Fruit fly (Drosophila melanogaster) whole organism, embryonic: ENCODE data around the gene CG32192.
A peak's percentile ranks its signal among the peaks of the same experiment; 100 is the strongest.

Source experiments
- Adf1 ChIP-seq: fragments of 200-800 bp; sonication (Bioruptor generic); IDR thresholded peaks from 2 replicates; pipeline ENCODE4 v1.3.6; 2022; ENCODE audit warnings: missing biosample characterization, missing genetic modification characterization
- Atf6 ChIP-seq: fragments of 200-800 bp; sonication (Bioruptor generic); IDR thresholded peaks from 2 replicates; pipeline ENCODE4 v1.3.6; 2022; ENCODE audit warnings: missing biosample characterization, missing genetic modification characterization
- C15 ChIP-seq: fragments of 200-800 bp; sonication (Bioruptor generic); IDR thresholded peaks from 3 replicates; pipeline ENCODE4 v1.3.6; 2022; ENCODE audit warnings: missing biosample characterization, missing genetic modification characterization
- CG11093 ChIP-seq: fragments of 200-800 bp; sonication (Bioruptor generic); IDR thresholded peaks from 3 replicates; pipeline ENCODE4 v1.3.6; 2022; ENCODE audit warnings: missing biosample characterization, missing genetic modification characterization
- CG11398 ChIP-seq: fragments of 200-800 bp; sonication (Bioruptor generic); optimal IDR thresholded peaks from 2 replicates; lab custom pipeline; 2016; ENCODE audit warnings: missing biosample characterization, missing genetic modification characterization
- CG13123 ChIP-seq: fragments of 200-800 bp; sonication (Bioruptor generic); optimal IDR thresholded peaks from 2 replicates; lab custom pipeline; 2016; ENCODE audit warnings: missing biosample characterization, missing genetic modification characterization
- CG14965 ChIP-seq: fragments of 200-800 bp; sonication (Bioruptor generic); optimal IDR thresholded peaks from 2 replicates; lab custom pipeline; 2016; ENCODE audit warnings: missing biosample characterization, missing genetic modification characterization, borderline replicate concordance
- CG17385 ChIP-seq: fragments of 200-800 bp; sonication (Bioruptor generic); optimal IDR thresholded peaks from 3 replicates; lab custom pipeline; 2018; ENCODE audit warnings: missing biosample characterization, mild to moderate bottlenecking, missing genetic modification characterization
- CG17612 ChIP-seq: fragments of 200-800 bp; sonication (Bioruptor generic); IDR thresholded peaks from 2 replicates; pipeline ENCODE4 v1.3.6; 2022; ENCODE audit warnings: missing biosample characterization, missing genetic modification characterization
- CG17802 ChIP-seq: fragments of 200-800 bp; sonication (Bioruptor generic); optimal IDR thresholded peaks from 2 replicates; lab custom pipeline; 2018; ENCODE audit warnings: missing biosample characterization, mild to moderate bottlenecking, missing genetic modification characterization, moderate library complexity
- CG17829 ChIP-seq: fragments of 200-800 bp; optimal IDR thresholded peaks from 2 replicates; lab custom pipeline; 2019; ENCODE audit warnings: missing biosample characterization, mild to moderate bottlenecking, missing genetic modification characterization, moderate library complexity
- CG18262 ChIP-seq: fragments of 200-800 bp; optimal IDR thresholded peaks from 3 replicates; lab custom pipeline; 2019; ENCODE audit warnings: missing biosample characterization, mild to moderate bottlenecking, missing genetic modification characterization, moderate library complexity
- CG3163 ChIP-seq: fragments of 200-800 bp; sonication (Bioruptor generic); optimal IDR thresholded peaks from 3 replicates; lab custom pipeline; 2016; ENCODE audit warnings: missing biosample characterization, missing genetic modification characterization
- CG32767 ChIP-seq: fragments of 200-800 bp; sonication (Bioruptor generic); IDR thresholded peaks from 2 replicates; pipeline ENCODE4 v1.3.6; 2022; ENCODE audit warnings: missing biosample characterization, missing genetic modification characterization
- CG34422 ChIP-seq: fragments of 200-800 bp; sonication (Bioruptor generic); IDR thresholded peaks from 3 replicates; pipeline ENCODE4 v1.3.6; 2022; ENCODE audit warnings: missing biosample characterization, missing genetic modification characterization
- CG4617 ChIP-seq: fragments of 200-800 bp; sonication (Bioruptor generic); optimal IDR thresholded peaks from 3 replicates; lab custom pipeline; 2016; ENCODE audit warnings: missing biosample characterization, missing genetic modification characterization, borderline replicate concordance
- CG6654 ChIP-seq: fragments of 200-800 bp; sonication (Bioruptor generic); optimal IDR thresholded peaks from 2 replicates; lab custom pipeline; 2017; ENCODE audit warnings: missing biosample characterization, mild to moderate bottlenecking, missing genetic modification characterization
- CG7556 ChIP-seq: fragments of 200-800 bp; sonication (Bioruptor generic); optimal IDR thresholded peaks from 2 replicates; lab custom pipeline; 2017; ENCODE audit warnings: missing biosample characterization, mild to moderate bottlenecking, missing genetic modification characterization
- Camta ChIP-seq: fragments of 200-800 bp; sonication (Bioruptor generic); optimal IDR thresholded peaks from 2 replicates; lab custom pipeline; 2016; ENCODE audit warnings: missing biosample characterization, missing genetic modification characterization
- D19B ChIP-seq: fragments of 200-800 bp; sonication (Bioruptor generic); optimal IDR thresholded peaks from 2 replicates; lab custom pipeline; 2017; ENCODE audit warnings: missing biosample characterization, mild to moderate bottlenecking, missing genetic modification characterization
- Gug ChIP-seq: fragments of 200-800 bp; sonication (Bioruptor generic); IDR thresholded peaks from 4 replicates; pipeline ENCODE4 v1.3.6; 2022; ENCODE audit warnings: missing biosample characterization, missing genetic modification characterization
- Hand ChIP-seq: fragments of 200-800 bp; sonication (Bioruptor generic); optimal IDR thresholded peaks from 2 replicates; lab custom pipeline; 2017; ENCODE audit warnings: mild to moderate bottlenecking, missing biosample characterization, missing genetic modification reagents, missing genetic modification characterization
- HmgD ChIP-seq: fragments of 200-800 bp; sonication (Bioruptor generic); optimal IDR thresholded peaks from 3 replicates; lab custom pipeline; 2016; ENCODE audit warnings: missing biosample characterization, missing genetic modification characterization
- HmgZ ChIP-seq: fragments of 200-800 bp; sonication (Bioruptor generic); optimal IDR thresholded peaks from 2 replicates; lab custom pipeline; 2018; ENCODE audit warnings: missing biosample characterization, mild to moderate bottlenecking, missing genetic modification characterization
- Mad ChIP-seq: fragments of 200-800 bp; sonication (Bioruptor generic); optimal IDR thresholded peaks from 2 replicates; lab custom pipeline; 2016; ENCODE audit warnings: missing biosample characterization, missing genetic modification characterization
- NK7.1 ChIP-seq: fragments of 200-800 bp; sonication (Bioruptor generic); optimal IDR thresholded peaks from 3 replicates; lab custom pipeline; 2016; ENCODE audit warnings: missing biosample characterization, missing genetic modification characterization
- Pdp1 ChIP-seq, 2 experiments: fragments of 200-800 bp; sonication (Bioruptor generic); optimal IDR thresholded peaks; 3 replicates each; lab custom pipeline; 2016; ENCODE audit warnings: missing biosample characterization in 2 of 2, missing genetic modification characterization in 2 of 2, mild to moderate bottlenecking in 1 of 2, moderate library complexity in 1 of 2
- Sox102F ChIP-seq: fragments of 200-800 bp; sonication (Bioruptor generic); optimal IDR thresholded peaks from 2 replicates; lab custom pipeline; 2018; ENCODE audit warnings: missing biosample characterization, mild to moderate bottlenecking, missing genetic modification characterization, moderate library complexity
- Ssrp ChIP-seq: fragments of 200-800 bp; sonication (Bioruptor generic); optimal IDR thresholded peaks from 2 replicates; lab custom pipeline; 2018; ENCODE audit warnings: missing biosample characterization, mild to moderate bottlenecking, missing genetic modification characterization, moderate library complexity
- ase ChIP-seq: fragments of 200-800 bp; sonication (Bioruptor generic); IDR thresholded peaks from 3 replicates; pipeline ENCODE4 v1.3.6; 2022; ENCODE audit warnings: missing biosample characterization, missing genetic modification characterization
- chif ChIP-seq, 2 experiments: fragments of 200-800 bp; sonication (Bioruptor generic); optimal IDR thresholded peaks; 3 replicates each; lab custom pipeline; 2016; ENCODE audit warnings: missing biosample characterization in 2 of 2, missing genetic modification characterization in 2 of 2
- chinmo ChIP-seq: fragments of 200-800 bp; sonication (Bioruptor generic); IDR thresholded peaks from 4 replicates; pipeline ENCODE4 v1.3.6; 2022; ENCODE audit warnings: missing biosample characterization, missing genetic modification characterization; ENCODE audit not compliant: partially characterized antibody
- ci ChIP-seq: fragments of 200-800 bp; sonication (Bioruptor generic); IDR thresholded peaks from 3 replicates; pipeline ENCODE4 v1.3.6; 2022; ENCODE audit warnings: missing biosample characterization, missing genetic modification characterization
- da ChIP-seq: fragments of 200-800 bp; sonication (Bioruptor generic); optimal IDR thresholded peaks from 2 replicates; lab custom pipeline; 2016; ENCODE audit warnings: missing biosample characterization, missing genetic modification characterization
- danr ChIP-seq: fragments of 200-800 bp; sonication (Bioruptor generic); IDR thresholded peaks from 2 replicates; pipeline ENCODE4 v1.3.6; 2022; ENCODE audit warnings: missing biosample characterization, missing genetic modification characterization
- exex ChIP-seq: fragments of 200-800 bp; sonication (Bioruptor generic); optimal IDR thresholded peaks from 4 replicates; lab custom pipeline; 2018; ENCODE audit warnings: missing biosample characterization, mild to moderate bottlenecking, missing genetic modification characterization, moderate library complexity
- fd3F ChIP-seq: fragments of 200-800 bp; sonication (Bioruptor generic); optimal IDR thresholded peaks from 2 replicates; lab custom pipeline; 2018; ENCODE audit warnings: missing biosample characterization, mild to moderate bottlenecking, missing genetic modification characterization, moderate library complexity
- grn ChIP-seq: fragments of 200-800 bp; sonication (Bioruptor generic); optimal IDR thresholded peaks from 3 replicates; lab custom pipeline; 2017; ENCODE audit warnings: missing biosample characterization, missing genetic modification characterization
- lbe ChIP-seq: fragments of 200-800 bp; sonication (Bioruptor generic); optimal IDR thresholded peaks from 2 replicates; lab custom pipeline; 2016; ENCODE audit warnings: missing biosample characterization, mild to moderate bottlenecking, missing genetic modification characterization
- nerfin-1 ChIP-seq: fragments of 200-800 bp; sonication (Bioruptor generic); optimal IDR thresholded peaks from 3 replicates; lab custom pipeline; 2019; ENCODE audit warnings: missing biosample characterization, mild to moderate bottlenecking, missing genetic modification characterization, moderate library complexity
- otp ChIP-seq: fragments of 200-800 bp; sonication (Bioruptor generic); IDR thresholded peaks from 3 replicates; pipeline ENCODE4, ENCODE4 v1.3.6; 2022; ENCODE audit warnings: missing biosample characterization, missing genetic modification characterization
- sens ChIP-seq: fragments of 200-800 bp; sonication (Bioruptor generic); peaks from one replicate; lab custom pipeline; 2016; ENCODE audit warnings: missing biosample characterization, missing genetic modification characterization
- seq ChIP-seq: fragments of 200-800 bp; sonication (Bioruptor generic); IDR thresholded peaks from 2 replicates; pipeline ENCODE4 v1.3.6; 2022; ENCODE audit warnings: missing biosample characterization, missing genetic modification characterization
- sisA ChIP-seq: fragments of 200-800 bp; sonication (Bioruptor generic); IDR thresholded peaks from 2 replicates; pipeline ENCODE4 v1.3.6; 2022; ENCODE audit warnings: missing biosample characterization, missing genetic modification characterization
- slou ChIP-seq: fragments of 200-800 bp; sonication (Bioruptor generic); optimal IDR thresholded peaks from 3 replicates; lab custom pipeline; 2016; ENCODE audit warnings: missing biosample characterization, missing genetic modification characterization
- sna ChIP-seq: fragments of 200-800 bp; sonication (Bioruptor generic); IDR thresholded peaks from 2 replicates; pipeline ENCODE4 v1.3.6; 2022; ENCODE audit warnings: missing biosample characterization, missing genetic modification characterization; ENCODE audit not compliant: partially characterized antibody
- so ChIP-seq: fragments of 200-800 bp; sonication (Bioruptor generic); IDR thresholded peaks from 3 replicates; pipeline ENCODE4 v1.3.6; 2022; ENCODE audit warnings: missing biosample characterization, missing genetic modification characterization
- tio ChIP-seq: fragments of 200-800 bp; sonication (Bioruptor generic); optimal IDR thresholded peaks from 2 replicates; lab custom pipeline; 2017; ENCODE audit warnings: missing biosample characterization, missing genetic modification characterization, inconsistent platforms
- zfh1 ChIP-seq: fragments of 200-800 bp; sonication (Bioruptor generic); IDR thresholded peaks from 3 replicates; pipeline ENCODE4 v1.3.6; 2022; ENCODE audit warnings: missing biosample characterization, missing genetic modification characterization

Gene CG32192

DNA sequence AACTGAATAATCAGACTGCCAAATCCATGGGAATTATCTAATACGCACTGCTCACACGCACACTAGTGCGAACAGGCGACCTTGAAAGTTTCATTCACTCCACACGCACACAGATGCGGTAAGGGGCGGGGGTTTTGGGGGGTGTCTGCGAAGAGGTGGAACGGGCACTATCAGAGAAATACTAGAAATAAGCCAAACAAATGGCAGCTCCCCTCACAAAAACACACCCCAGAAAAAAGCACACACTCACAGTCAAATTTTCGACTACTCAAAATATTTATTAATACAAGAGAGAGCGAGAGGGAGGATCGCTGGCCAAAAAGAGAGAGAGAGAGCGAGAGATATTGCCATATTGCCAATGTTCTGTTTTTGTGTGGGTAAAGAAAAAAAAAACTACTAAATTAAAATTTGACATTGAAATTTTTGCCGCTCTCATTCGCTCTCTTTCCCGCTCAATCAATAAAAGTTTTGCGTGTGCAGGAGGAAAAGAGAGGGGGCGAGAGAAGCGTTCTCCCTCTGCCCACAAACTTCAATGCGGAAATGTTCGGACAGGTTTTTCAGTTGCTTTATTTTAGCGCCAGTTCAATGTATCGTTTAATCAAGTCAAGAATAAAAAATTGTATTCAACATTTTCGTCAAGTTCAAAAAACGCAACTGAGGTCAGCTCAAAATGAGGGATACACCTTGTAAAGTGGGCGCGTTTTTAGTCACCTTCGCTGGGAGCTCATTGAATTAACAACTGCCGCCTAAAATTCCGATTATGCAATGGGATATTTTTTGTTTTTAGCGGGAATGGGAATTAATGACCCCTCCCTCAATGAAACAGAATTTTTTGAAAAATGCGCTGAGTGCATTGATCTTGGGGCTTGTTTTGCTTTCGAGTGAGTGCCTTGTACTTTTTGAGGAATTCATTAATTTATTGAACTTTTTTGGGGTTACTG is 44.6 kb upstream of the CG32192 start (continued):
- TF ChIP-seq CG14965 (GFP tag; lab: Kevin White, UChicago) (no peak), slou (GFP tag; lab: Kevin White, UChicago) (no peak), fd3F (GFP tag; lab: Kevin White, UChicago) (no peak), Sox102F (GFP tag; lab: Kevin White, UChicago) (no peak), NK7.1 (no peak), CG6654 (no peak), CG11398 (GFP tag; lab: Kevin White, UChicago) (no peak), Atf6 (GFP tag; lab: Robert Waterston, UW) (no peak), Hand (GFP tag; lab: Kevin White, UChicago) (peak; percentile 34), CG11093 (GFP tag; lab: Robert Waterston, UW) (no peak), so (peak; percentile 53; the same call in 1 of the 3 replicates), chinmo (peak; percentile 84; the same call in 3 of the 4 replicates), Camta (no peak), CG17612 (GFP tag; lab: Robert Waterston, UW) (no peak), CG4617 (no peak), zfh1 (GFP tag; lab: Robert Waterston, UW) (0 out of 3 replicates have a peak, but pooled peaks have one; percentile 26), sens (peak; percentile 64), C15 (GFP tag; lab: Robert Waterston, UW) (no peak), Mad (GFP tag; lab: Kevin White, UChicago) (no peak), Gug (GFP tag; lab: Robert Waterston, UW) (no peak), sisA (GFP tag; lab: Robert Waterston, UW) (no peak), Ssrp (no peak), CG3163 (no peak), CG34422 (GFP tag; lab: Robert Waterston, UW) (no peak), CG18262 (tag; lab: Kevin White, UChicago) (no peak), chif (GFP tag; optimal IDR thresholded peaks at IDR 0.05; lab: Kevin White, UChicago) (no peak), grn (GFP tag; lab: Kevin White, UChicago) (no peak), CG17802 (tag; lab: Kevin White, UChicago) (no peak), ase (no peak), da (GFP tag; lab: Kevin White, UChicago) (no peak), Adf1 (GFP tag; lab: Robert Waterston, UW) (peak; percentile 12; the same call in 1 of the 2 replicates), CG17829 (no peak), D19B (GFP tag; lab: Kevin White, UChicago) (no peak), CG17385 (peak; percentile 9), CG32767 (no peak), HmgZ (tag; lab: Kevin White, UChicago) (peak; percentile 35), tio (GFP tag; lab: Kevin White, UChicago) (no peak), CG7556 (GFP tag; lab: Kevin White, UChicago) (peak; percentile 5), Pdp1 (GFP tag; optimal IDR thresholded peaks at IDR 0.05; lab: Kevin White, UChicago) (peak in 1 of 2 experiments; percentile 80), HmgD (no peak), sna (GFP tag; lab: Robert Waterston, UW) (no peak), otp (GFP tag; lab: Robert Waterston, UW) (0 out of 3 replicates have a peak, but pooled peaks have one; percentile 20), lbe (no peak), ci (no peak), danr (GFP tag; lab: Robert Waterston, UW) (no peak), CG13123 (GFP tag; lab: Kevin White, UChicago) (no peak), nerfin-1 (tag; lab: Kevin White, UChicago) (no peak), seq (GFP tag; lab: Robert Waterston, UW) (0 out of 2 replicates have a peak, but pooled peaks have one; percentile 11), exex (tag; lab: Kevin White, UChicago) (peak; percentile 65)
